Fruit fly (Drosophila melanogaster) whole organism, embryonic: ENCODE results near the gene CG31882.

ENCODE experiments used
- Ada2b ChIP-seq: fragments of 200-800 bp; sonication (Bioruptor generic); IDR thresholded peaks from 2 replicates; pipeline ENCODE4 v1.3.6; 2022; ENCODE audit warnings: missing biosample characterization, missing genetic modification characterization
- Asciz ChIP-seq: fragments of 200-800 bp; sonication (Bioruptor generic); optimal IDR thresholded peaks from 2 replicates; lab custom pipeline; 2017; ENCODE audit warnings: missing biosample characterization, mild to moderate bottlenecking, missing genetic modification characterization, missing genetic modification reagents
- Awh ChIP-seq: fragments of 200-800 bp; sonication (Bioruptor generic); IDR thresholded peaks from 2 replicates; pipeline ENCODE4, ENCODE4 v1.3.6; 2022; ENCODE audit warnings: missing biosample characterization, missing genetic modification characterization
- BtbVII ChIP-seq: fragments of 200-800 bp; sonication (Bioruptor generic); optimal IDR thresholded peaks from 3 replicates; lab custom pipeline; 2017; ENCODE audit warnings: missing biosample characterization, mild to moderate bottlenecking, missing genetic modification characterization
- CG10543 ChIP-seq: fragments of 200-800 bp; sonication (Bioruptor generic); optimal IDR thresholded peaks from 3 replicates; lab custom pipeline; 2017; ENCODE audit warnings: missing biosample characterization, mild to moderate bottlenecking, missing genetic modification characterization, moderate library complexity
- CG10979 ChIP-seq: fragments of 200-800 bp; sonication (Bioruptor generic); optimal IDR thresholded peaks from 2 replicates; lab custom pipeline; 2018; ENCODE audit warnings: missing biosample characterization, mild to moderate bottlenecking, missing genetic modification characterization, moderate library complexity
- CG11093 ChIP-seq: fragments of 200-800 bp; sonication (Bioruptor generic); IDR thresholded peaks from 3 replicates; pipeline ENCODE4 v1.3.6; 2022; ENCODE audit warnings: missing biosample characterization, missing genetic modification characterization
- CG11247 ChIP-seq: fragments of 200-800 bp; sonication (Bioruptor generic); IDR thresholded peaks from 2 replicates; pipeline ENCODE4 v1.3.6; 2022; ENCODE audit warnings: missing biosample characterization, missing genetic modification characterization
- CG12104 ChIP-seq: fragments of 200-800 bp; sonication (Bioruptor generic); optimal IDR thresholded peaks from 3 replicates; lab custom pipeline; 2016; ENCODE audit warnings: missing biosample characterization, missing genetic modification characterization
- CG13123 ChIP-seq: fragments of 200-800 bp; sonication (Bioruptor generic); optimal IDR thresholded peaks from 2 replicates; lab custom pipeline; 2016; ENCODE audit warnings: missing biosample characterization, missing genetic modification characterization
- CG15514 ChIP-seq: fragments of 200-800 bp; sonication (Bioruptor generic); optimal IDR thresholded peaks from 3 replicates; lab custom pipeline; 2017; ENCODE audit warnings: missing biosample characterization, missing genetic modification characterization, mild to moderate bottlenecking, moderate library complexity, missing genetic modification reagents
- CG17359 ChIP-seq: fragments of 200-800 bp; sonication (Bioruptor generic); optimal IDR thresholded peaks from 3 replicates; lab custom pipeline; 2018; ENCODE audit warnings: missing biosample characterization, mild to moderate bottlenecking, missing genetic modification characterization, moderate library complexity
- CG17361 ChIP-seq: fragments of 200-800 bp; sonication (Bioruptor generic); IDR thresholded peaks from 3 replicates; pipeline ENCODE4 v1.3.6; 2022; ENCODE audit warnings: missing biosample characterization, missing genetic modification characterization
- CG2116 ChIP-seq: fragments of 200-800 bp; sonication (Bioruptor generic); optimal IDR thresholded peaks from 3 replicates; lab custom pipeline; 2018; ENCODE audit warnings: missing biosample characterization, mild to moderate bottlenecking, missing genetic modification characterization
- CG2120 ChIP-seq: fragments of 200-800 bp; sonication (Bioruptor generic); optimal IDR thresholded peaks from 3 replicates; lab custom pipeline; 2016; ENCODE audit warnings: missing biosample characterization, missing genetic modification characterization
- CG2889 ChIP-seq: fragments of 200-800 bp; sonication (Bioruptor generic); IDR thresholded peaks from 3 replicates; pipeline ENCODE4 v1.3.6; 2022; ENCODE audit warnings: missing biosample characterization, missing genetic modification characterization
- CG34422 ChIP-seq: fragments of 200-800 bp; sonication (Bioruptor generic); IDR thresholded peaks from 3 replicates; pipeline ENCODE4 v1.3.6; 2022; ENCODE audit warnings: missing biosample characterization, missing genetic modification characterization
- CG3726 ChIP-seq: fragments of 200-800 bp; sonication (Bioruptor generic); IDR thresholded peaks from 3 replicates; pipeline ENCODE4, ENCODE4 v1.3.6; 2022; ENCODE audit warnings: missing biosample characterization, missing genetic modification characterization
- CG4854 ChIP-seq: fragments of 200-800 bp; sonication (Bioruptor generic); optimal IDR thresholded peaks from 2 replicates; lab custom pipeline; 2016; ENCODE audit warnings: missing biosample characterization, missing genetic modification characterization, inconsistent platforms
- CG6175 ChIP-seq: fragments of 200-800 bp; sonication (Bioruptor generic); IDR thresholded peaks from 3 replicates; pipeline ENCODE4 v1.3.6; 2022; ENCODE audit warnings: missing biosample characterization, missing genetic modification characterization
- CG6765 ChIP-seq: fragments of 200-800 bp; sonication (Bioruptor generic); optimal IDR thresholded peaks from 3 replicates; lab custom pipeline; 2017; ENCODE audit warnings: missing biosample characterization, mild to moderate bottlenecking, missing genetic modification characterization
- CG7271 ChIP-seq: fragments of 200-800 bp; sonication (Bioruptor generic); optimal IDR thresholded peaks from 2 replicates; lab custom pipeline; 2018; ENCODE audit warnings: missing biosample characterization, mild to moderate bottlenecking, missing genetic modification characterization, moderate library complexity
- CG7372 ChIP-seq: fragments of 200-800 bp; sonication (Bioruptor generic); IDR thresholded peaks from 2 replicates; pipeline ENCODE4 v1.3.6; 2022; ENCODE audit warnings: missing biosample characterization, missing genetic modification characterization
- CG7786 ChIP-seq: fragments of 200-800 bp; sonication (Bioruptor generic); optimal IDR thresholded peaks from 2 replicates; lab custom pipeline; 2016; ENCODE audit warnings: missing biosample characterization, missing genetic modification characterization
- CG8924 ChIP-seq: fragments of 200-800 bp; optimal IDR thresholded peaks from 3 replicates; lab custom pipeline; 2019; ENCODE audit warnings: missing biosample characterization, mild to moderate bottlenecking, missing genetic modification characterization, moderate library complexity
- CG9215 ChIP-seq: fragments of 200-800 bp; sonication (Bioruptor generic); IDR thresholded peaks from 2 replicates; pipeline ENCODE4 v1.3.6; 2022; ENCODE audit warnings: missing biosample characterization, missing genetic modification characterization
- CG9609 ChIP-seq: fragments of 200-800 bp; sonication (Bioruptor generic); optimal IDR thresholded peaks from 3 replicates; lab custom pipeline; 2016; ENCODE audit warnings: missing biosample characterization, missing genetic modification characterization
- D19A ChIP-seq: fragments of 200-800 bp; optimal IDR thresholded peaks from 3 replicates; lab custom pipeline; 2019; ENCODE audit warnings: missing biosample characterization, mild to moderate bottlenecking, missing genetic modification characterization, moderate library complexity
- Fer1 ChIP-seq: fragments of 200-800 bp; sonication (Bioruptor generic); optimal IDR thresholded peaks from 2 replicates; lab custom pipeline; 2017; ENCODE audit warnings: missing biosample characterization, mild to moderate bottlenecking, missing genetic modification characterization
- Gug ChIP-seq: fragments of 200-800 bp; sonication (Bioruptor generic); IDR thresholded peaks from 4 replicates; pipeline ENCODE4 v1.3.6; 2022; ENCODE audit warnings: missing biosample characterization, missing genetic modification characterization
- H15 ChIP-seq: fragments of 200-800 bp; sonication (Bioruptor generic); IDR thresholded peaks from 3 replicates; pipeline ENCODE4 v1.3.6; 2022; ENCODE audit warnings: missing biosample characterization, missing genetic modification characterization
- Hmx ChIP-seq: fragments of 200-800 bp; sonication (Bioruptor generic); optimal IDR thresholded peaks from 2 replicates; lab custom pipeline; 2016; ENCODE audit warnings: missing biosample characterization, missing genetic modification characterization
- Lim3 ChIP-seq: fragments of 200-800 bp; sonication (Bioruptor generic); IDR thresholded peaks from 2 replicates; pipeline ENCODE4 v1.3.6; 2022; ENCODE audit warnings: missing biosample characterization, missing genetic modification characterization
- Optix ChIP-seq: fragments of 200-800 bp; sonication (Bioruptor generic); IDR thresholded peaks from 3 replicates; pipeline ENCODE4 v1.3.6; 2022; ENCODE audit warnings: missing biosample characterization, missing genetic modification characterization
- Sox100B ChIP-seq: fragments of 200-800 bp; sonication (Bioruptor generic); optimal IDR thresholded peaks from 3 replicates; lab custom pipeline; 2018; ENCODE audit warnings: missing biosample characterization, mild to moderate bottlenecking, missing genetic modification characterization
- Tbp ChIP-seq: fragments of >200 bp; optimal IDR thresholded peaks from 2 replicates; lab custom pipeline; 2018; ENCODE audit warnings: missing biosample characterization, missing genetic modification characterization
- Usf ChIP-seq: fragments of 200-800 bp; sonication (Bioruptor generic); optimal IDR thresholded peaks from 2 replicates; lab custom pipeline; 2017; ENCODE audit warnings: missing genotype, missing biosample characterization, missing genetic modification characterization
- ash1 ChIP-seq: fragments of 200-800 bp; sonication (Bioruptor generic); optimal IDR thresholded peaks from 2 replicates; lab custom pipeline; 2018; ENCODE audit warnings: missing biosample characterization, mild to moderate bottlenecking, missing genetic modification characterization
- cad ChIP-seq: fragments of >200 bp; optimal IDR thresholded peaks from 2 replicates; lab custom pipeline; 2017; ENCODE audit warnings: missing biosample characterization, missing genetic modification characterization
- croc ChIP-seq: fragments of 200-800 bp; sonication (Bioruptor generic); conservative IDR thresholded peaks from 3 replicates; pipeline ENCODE4 v1.3.6; 2022; ENCODE audit warnings: missing biosample characterization, missing genetic modification characterization
- cwo ChIP-seq: fragments of 200-800 bp; sonication (Bioruptor generic); optimal IDR thresholded peaks from 3 replicates; lab custom pipeline; 2017; ENCODE audit warnings: missing biosample characterization, missing genetic modification characterization, mild to moderate bottlenecking, moderate library complexity, missing genetic modification reagents
- da ChIP-seq: fragments of 200-800 bp; sonication (Bioruptor generic); optimal IDR thresholded peaks from 2 replicates; lab custom pipeline; 2016; ENCODE audit warnings: missing biosample characterization, missing genetic modification characterization
- ind ChIP-seq: fragments of 200-800 bp; sonication (Bioruptor generic); optimal IDR thresholded peaks from 3 replicates; lab custom pipeline; 2016; ENCODE audit warnings: missing biosample characterization, missing genetic modification characterization
- inv ChIP-seq: fragments of 200-800 bp; sonication (Bioruptor generic); IDR thresholded peaks from 2 replicates; pipeline ENCODE4 v1.3.6; 2022; ENCODE audit warnings: missing biosample characterization, missing genetic modification characterization; ENCODE audit not compliant: partially characterized antibody
- lilli ChIP-seq: fragments of 200-800 bp; sonication (Bioruptor generic); optimal IDR thresholded peaks from 3 replicates; lab custom pipeline; 2016; ENCODE audit warnings: missing biosample characterization, missing genetic modification characterization
- p53 ChIP-seq: fragments of 200-800 bp; sonication (Bioruptor generic); optimal IDR thresholded peaks from 2 replicates; lab custom pipeline; 2016; ENCODE audit warnings: missing biosample characterization, missing genetic modification characterization
- ranshi ChIP-seq: fragments of 200-800 bp; sonication (Bioruptor generic); IDR thresholded peaks from 2 replicates; pipeline ENCODE4 v1.3.6; 2022; ENCODE audit warnings: missing biosample characterization, missing genetic modification characterization
- slou ChIP-seq: fragments of 200-800 bp; sonication (Bioruptor generic); optimal IDR thresholded peaks from 3 replicates; lab custom pipeline; 2016; ENCODE audit warnings: missing biosample characterization, missing genetic modification characterization
- tio ChIP-seq: fragments of 200-800 bp; sonication (Bioruptor generic); optimal IDR thresholded peaks from 2 replicates; lab custom pipeline; 2017; ENCODE audit warnings: missing biosample characterization, missing genetic modification characterization, inconsistent platforms
- vvl ChIP-seq: fragments of 200-800 bp; sonication (Bioruptor generic); IDR thresholded peaks from 2 replicates; pipeline ENCODE4 v1.3.6; 2022; ENCODE audit warnings: missing biosample characterization, missing genetic modification characterization

The CG31882 gene

dm6 chr2L:9633811-9634436 is 8.8 kb upstream of the CG31882 start, which contains the start of gene Apoltp (continued):
- TF ChIP-seq D19A (tag; lab: Kevin White, UChicago) (no peak), CG3726 (GFP tag; lab: Robert Waterston, UW) (0 out of 3 replicates have a peak, but pooled peaks have one; percentile 12), CG10543 (GFP tag; lab: Kevin White, UChicago) (peak; percentile 38), slou (peak; percentile 73), CG7271 (tag; lab: Kevin White, UChicago) (peak; percentile 6), Usf (GFP tag; lab: Kevin White, UChicago) (peak; percentile 4), CG11247 (GFP tag; lab: Robert Waterston, UW) (peak; percentile 66), CG6175 (GFP tag; lab: Robert Waterston, UW) (no peak), Tbp (GFP tag; lab: Kevin White, UChicago) (no peak), Hmx (no peak), Sox100B (peak; percentile 52), vvl (GFP tag; lab: Robert Waterston, UW) (peak; percentile 85), CG10979 (tag; lab: Kevin White, UChicago) (peak; percentile 67), tio (GFP tag; lab: Kevin White, UChicago) (peak; percentile 1), inv (no peak), CG2116 (GFP tag; lab: Kevin White, UChicago) (no peak), CG17361 (no peak; the same call in 2 of the 3 replicates), CG7372 (GFP tag; lab: Robert Waterston, UW) (peak; percentile 53; the same call in 1 of the 2 replicates), CG15514 (peak; percentile 76), CG17359 (tag; lab: Kevin White, UChicago) (peak; percentile 81), H15 (GFP tag; lab: Robert Waterston, UW) (peak; percentile 60; the same call in 2 of the 3 replicates), Asciz (GFP tag; lab: Kevin White, UChicago) (peak; percentile 56), CG2120 (GFP tag; lab: Kevin White, UChicago) (peak; percentile 66), da (no peak), Fer1 (GFP tag; lab: Kevin White, UChicago) (peak; percentile 88), CG34422 (GFP tag; lab: Robert Waterston, UW) (peak; percentile 52; the same call in 1 of the 3 replicates), CG12104 (GFP tag; lab: Kevin White, UChicago) (no peak), Optix (GFP tag; lab: Robert Waterston, UW) (0 out of 3 replicates have a peak, but pooled peaks have one; percentile 21), CG9609 (GFP tag; lab: Kevin White, UChicago) (no peak), CG6765 (GFP tag; lab: Kevin White, UChicago) (peak; percentile 69), CG11093 (GFP tag; lab: Robert Waterston, UW) (peak; percentile 45; the same call in 1 of the 3 replicates), lilli (GFP tag; lab: Kevin White, UChicago) (peak; percentile 46), ash1 (GFP tag; lab: Kevin White, UChicago) (no peak), cwo (GFP tag; lab: Kevin White, UChicago) (peak; percentile 84), p53 (GFP tag; lab: Kevin White, UChicago) (no peak), ranshi (GFP tag; lab: Robert Waterston, UW) (peak; percentile 64), Awh (no peak), BtbVII (GFP tag; lab: Kevin White, UChicago) (peak; percentile 76), CG8924 (tag; lab: Kevin White, UChicago) (peak; percentile 59), Ada2b (GFP tag; lab: Robert Waterston, UW) (peak; percentile 74), CG13123 (GFP tag; lab: Kevin White, UChicago) (no peak), croc (GFP tag; lab: Robert Waterston, UW) (peak; percentile 57; the same call in 2 of the 3 replicates), CG7786 (GFP tag; lab: Kevin White, UChicago) (no peak), CG2889 (GFP tag; lab: Robert Waterston, UW) (peak; percentile 45; the same call in 1 of the 3 replicates), CG9215 (GFP tag; lab: Robert Waterston, UW) (peak; percentile 41; the same call in 1 of the 2 replicates), CG4854 (GFP tag; lab: Kevin White, UChicago) (peak; percentile 31), Lim3 (GFP tag; lab: Robert Waterston, UW) (0 out of 2 replicates have a peak, but pooled peaks have one; percentile 6), cad (GFP tag; lab: Kevin White, UChicago) (no peak), ind (GFP tag; lab: Kevin White, UChicago) (peak; percentile 65), Gug (GFP tag; lab: Robert Waterston, UW) (peak; percentile 60; the same call in 1 of the 4 replicates)
